Worm (Caenorhabditis elegans): ENCODE data around the gene C28F5.1.

- TF ChIP-seq ceh-30 (tag; optimal IDR thresholded peaks at IDR 0.05) (no peak), pha-4 (tag; optimal IDR thresholded peaks at IDR 0.05) (no peak)
These were observed 32.6 kb downstream of the C28F5.1 start, which contains the start of gene nfi-1 for ce11 chrII:7537603-7538230.
